Worm (Caenorhabditis elegans) whole organism, late embryonic: ENCODE measurements around the gene F45F2.10.

Experiments used
- Y22D7AL.16 ChIP-seq: sonication (generic microtip); optimal IDR thresholded peaks from 2 replicates; lab custom pipeline; 2016; ENCODE audit warnings: missing genetic modification characterization, missing compliant biosample characterization
- ama-1 ChIP-seq: fragments of 150-350 bp; optimal IDR thresholded peaks from 2 replicates; lab custom pipeline; 2014
- ceh-9 ChIP-seq: sonication (generic microtip); optimal IDR thresholded peaks from 2 replicates; lab custom pipeline; 2016; ENCODE audit warnings: mild to moderate bottlenecking, missing genetic modification characterization, inconsistent platforms, missing compliant biosample characterization
- hlh-15 ChIP-seq: sonication (generic microtip); optimal IDR thresholded peaks from 2 replicates; lab custom pipeline; 2016; ENCODE audit warnings: missing genetic modification characterization, missing compliant biosample characterization
- hlh-8 ChIP-seq: sonication (generic microtip); optimal IDR thresholded peaks from 2 replicates; lab custom pipeline; 2016; ENCODE audit warnings: missing genotype, missing genetic modification characterization, missing compliant biosample characterization
- lin-11 ChIP-seq: fragments of 200-800 bp; sonication (Bioruptor generic); optimal IDR thresholded peaks from 2 replicates; lab custom pipeline; 2018; ENCODE audit warnings: mild to moderate bottlenecking, missing genetic modification characterization, missing compliant biosample characterization
- nfya-1 ChIP-seq: sonication (generic microtip); optimal IDR thresholded peaks from 2 replicates; lab custom pipeline; 2017; ENCODE audit warnings: missing genetic modification characterization, mild to moderate bottlenecking, missing compliant biosample characterization, antibody characterized with exemption, moderate library complexity
- nhr-232 ChIP-seq: sonication (generic microtip); optimal IDR thresholded peaks from 2 replicates; lab custom pipeline; 2016; ENCODE audit warnings: missing genetic modification characterization, missing compliant biosample characterization
- pha-4 ChIP-seq: fragments of 150-350 bp; optimal IDR thresholded peaks from 2 replicates; lab custom pipeline; 2018; ENCODE audit warnings: missing biosample characterization, missing genetic modification reagents, missing genetic modification characterization
- pqm-1 ChIP-seq: sonication (generic microtip); optimal IDR thresholded peaks from 2 replicates; lab custom pipeline; 2016; ENCODE audit warnings: missing genetic modification characterization, missing compliant biosample characterization
- pros-1 ChIP-seq: fragments of 150-350 bp; optimal IDR thresholded peaks from 2 replicates; lab custom pipeline; 2014; ENCODE audit warnings: missing biosample characterization, missing genetic modification reagents, missing genetic modification characterization
- rnt-1 ChIP-seq: sonication (generic microtip); optimal IDR thresholded peaks from 2 replicates; lab custom pipeline; 2016; ENCODE audit warnings: missing genetic modification characterization, missing compliant biosample characterization
- zip-5 ChIP-seq: sonication (generic microtip); optimal IDR thresholded peaks from 2 replicates; lab custom pipeline; 2016; ENCODE audit warnings: missing genetic modification characterization, missing compliant biosample characterization
- ztf-16 ChIP-seq: sonication (generic microtip); optimal IDR thresholded peaks from 2 replicates; lab custom pipeline; 2017; ENCODE audit warnings: missing genetic modification characterization, missing compliant biosample characterization

- TF ChIP-seq hlh-8 (tag; lab: Kevin White, UChicago) (no peak), pqm-1 (no peak), pros-1 (tag; lab: Kevin White, UChicago) (no peak), nhr-232 (tag; lab: Kevin White, UChicago) (no peak), lin-11 (tag; lab: Kevin White, UChicago) (no peak), hlh-15 (tag; lab: Kevin White, UChicago) (no peak), nfya-1 (no peak), Y22D7AL.16 (tag; lab: Kevin White, UChicago) (no peak), ztf-16 (tag; lab: Kevin White, UChicago) (no peak), zip-5 (tag; lab: Kevin White, UChicago) (no peak), rnt-1 (no peak), ama-1 (no peak), ceh-9 (no peak), pha-4 (tag; lab: Kevin White, UChicago) (no peak)
Observed at ce11 chrV:8536213-8536612, 17.5 kb upstream of the F45F2.10 start, which contains the start of gene his-39.
